Fruit fly (Drosophila melanogaster) whole organism, embryonic: Measurements from ENCODE around the gene Ilp4.

ENCODE experiments used
- Atf-2 ChIP-seq: fragments of 200-800 bp; sonication (Bioruptor generic); optimal IDR thresholded peaks from 2 replicates; lab custom pipeline; 2016; ENCODE audit warnings: missing biosample characterization, missing genetic modification characterization
- Atf3 ChIP-seq: fragments of 200-800 bp; sonication (Bioruptor generic); optimal IDR thresholded peaks from 3 replicates; lab custom pipeline; 2016; ENCODE audit warnings: missing biosample characterization, missing genetic modification characterization
- CG10462 ChIP-seq: fragments of 200-800 bp; sonication (Bioruptor generic); optimal IDR thresholded peaks from 2 replicates; lab custom pipeline; 2016; ENCODE audit warnings: missing biosample characterization, missing genetic modification characterization
- CG11504 ChIP-seq: fragments of 200-800 bp; sonication (Bioruptor generic); optimal IDR thresholded peaks from 3 replicates; lab custom pipeline; 2019; ENCODE audit warnings: missing biosample characterization, mild to moderate bottlenecking, missing genetic modification characterization, moderate library complexity
- CG11560 ChIP-seq: fragments of 200-800 bp; sonication (Bioruptor generic); IDR thresholded peaks from 3 replicates; pipeline ENCODE4 v1.3.6; 2022; ENCODE audit warnings: missing biosample characterization, missing genetic modification characterization
- CG12769 ChIP-seq: fragments of 200-800 bp; sonication (Bioruptor generic); optimal IDR thresholded peaks from 2 replicates; lab custom pipeline; 2019; ENCODE audit warnings: missing biosample characterization, mild to moderate bottlenecking, missing genetic modification characterization, moderate library complexity
- CG14441 ChIP-seq: fragments of 200-800 bp; sonication (Bioruptor generic); IDR thresholded peaks from 2 replicates; pipeline ENCODE4 v1.3.6; 2022; ENCODE audit warnings: missing biosample characterization, missing genetic modification characterization
- CG1529 ChIP-seq: fragments of 200-800 bp; sonication (Bioruptor generic); optimal IDR thresholded peaks from 3 replicates; lab custom pipeline; 2018; ENCODE audit warnings: missing biosample characterization, missing genetic modification characterization
- CG15479 ChIP-seq: fragments of 200-800 bp; sonication (Bioruptor generic); optimal IDR thresholded peaks from 3 replicates; lab custom pipeline; 2019; ENCODE audit warnings: missing biosample characterization, mild to moderate bottlenecking, missing genetic modification characterization, moderate library complexity
- CG15514 ChIP-seq: fragments of 200-800 bp; sonication (Bioruptor generic); optimal IDR thresholded peaks from 3 replicates; lab custom pipeline; 2017; ENCODE audit warnings: missing biosample characterization, missing genetic modification characterization, mild to moderate bottlenecking, moderate library complexity, missing genetic modification reagents
- CG15601 ChIP-seq: fragments of 200-800 bp; sonication (Bioruptor generic); optimal IDR thresholded peaks from 3 replicates; lab custom pipeline; 2019; ENCODE audit warnings: missing biosample characterization, mild to moderate bottlenecking, missing genetic modification characterization, moderate library complexity
- CG17385 ChIP-seq: fragments of 200-800 bp; sonication (Bioruptor generic); optimal IDR thresholded peaks from 3 replicates; lab custom pipeline; 2018; ENCODE audit warnings: missing biosample characterization, mild to moderate bottlenecking, missing genetic modification characterization
- CG1832 ChIP-seq: fragments of 200-800 bp; sonication (Bioruptor generic); optimal IDR thresholded peaks from 2 replicates; lab custom pipeline; 2017; ENCODE audit warnings: missing biosample characterization, mild to moderate bottlenecking, missing genetic modification characterization, inconsistent platforms
- CG18764 ChIP-seq: fragments of 200-800 bp; sonication (Bioruptor generic); optimal IDR thresholded peaks from 3 replicates; lab custom pipeline; 2016; ENCODE audit warnings: missing biosample characterization, missing genetic modification characterization
- CG2129 ChIP-seq: fragments of 200-800 bp; sonication (Bioruptor generic); IDR thresholded peaks from 2 replicates; pipeline ENCODE4 v1.3.6; 2022; ENCODE audit warnings: missing biosample characterization, missing genetic modification characterization; ENCODE audit not compliant: partially characterized antibody
- CG32767 ChIP-seq: fragments of 200-800 bp; sonication (Bioruptor generic); IDR thresholded peaks from 2 replicates; pipeline ENCODE4 v1.3.6; 2022; ENCODE audit warnings: missing biosample characterization, missing genetic modification characterization
- CG34376 ChIP-seq: fragments of 200-800 bp; sonication (Bioruptor generic); optimal IDR thresholded peaks from 2 replicates; lab custom pipeline; 2018; ENCODE audit warnings: missing biosample characterization, mild to moderate bottlenecking, missing genetic modification characterization
- CG43689 ChIP-seq: fragments of 200-800 bp; sonication (Bioruptor generic); IDR thresholded peaks from 2 replicates; pipeline ENCODE4 v1.3.6; 2022; ENCODE audit warnings: missing biosample characterization, missing genetic modification characterization
- CG6689 ChIP-seq: fragments of 200-800 bp; sonication (Bioruptor generic); IDR thresholded peaks from 2 replicates; pipeline ENCODE4 v1.3.6; 2022; ENCODE audit warnings: missing biosample characterization, missing genetic modification characterization
- CG7556 ChIP-seq: fragments of 200-800 bp; sonication (Bioruptor generic); optimal IDR thresholded peaks from 2 replicates; lab custom pipeline; 2017; ENCODE audit warnings: missing biosample characterization, mild to moderate bottlenecking, missing genetic modification characterization
- CG7839 ChIP-seq: fragments of 200-800 bp; sonication (Bioruptor generic); optimal IDR thresholded peaks from 3 replicates; lab custom pipeline; 2018; ENCODE audit warnings: missing biosample characterization, mild to moderate bottlenecking, missing genetic modification characterization, moderate library complexity
- CG9437 ChIP-seq: fragments of 200-800 bp; sonication (Bioruptor generic); optimal IDR thresholded peaks from 2 replicates; lab custom pipeline; 2018; ENCODE audit warnings: missing biosample characterization, mild to moderate bottlenecking, missing genetic modification characterization
- CG9932 ChIP-seq: fragments of 200-800 bp; sonication (Bioruptor generic); IDR thresholded peaks from 2 replicates; pipeline ENCODE4 v1.3.6; 2022; ENCODE audit warnings: missing biosample characterization, missing genetic modification characterization
- CrebB ChIP-seq: fragments of 200-800 bp; sonication (Bioruptor generic); optimal IDR thresholded peaks from 3 replicates; lab custom pipeline; 2018; ENCODE audit warnings: missing biosample characterization, mild to moderate bottlenecking, missing genetic modification characterization
- D19B ChIP-seq: fragments of 200-800 bp; sonication (Bioruptor generic); optimal IDR thresholded peaks from 2 replicates; lab custom pipeline; 2017; ENCODE audit warnings: missing biosample characterization, mild to moderate bottlenecking, missing genetic modification characterization
- Dad ChIP-seq: fragments of 200-800 bp; sonication (Bioruptor generic); optimal IDR thresholded peaks from 3 replicates; lab custom pipeline; 2016; ENCODE audit warnings: missing biosample characterization, missing genetic modification characterization
- Doc3 ChIP-seq: fragments of 200-800 bp; sonication (Bioruptor generic); IDR thresholded peaks from 3 replicates; pipeline ENCODE4 v1.3.6; 2022; ENCODE audit warnings: missing biosample characterization, missing genetic modification characterization; ENCODE audit not compliant: partially characterized antibody
- E2f2 ChIP-seq: fragments of 200-800 bp; sonication (Bioruptor generic); IDR thresholded peaks from 2 replicates; pipeline ENCODE4 v1.3.6; 2022; ENCODE audit warnings: missing biosample characterization, missing genetic modification characterization
- Gug ChIP-seq: fragments of 200-800 bp; sonication (Bioruptor generic); IDR thresholded peaks from 4 replicates; pipeline ENCODE4 v1.3.6; 2022; ENCODE audit warnings: missing biosample characterization, missing genetic modification characterization
- Hmx ChIP-seq: fragments of 200-800 bp; sonication (Bioruptor generic); optimal IDR thresholded peaks from 2 replicates; lab custom pipeline; 2016; ENCODE audit warnings: missing biosample characterization, missing genetic modification characterization
- Hr51 ChIP-seq, 2 experiments: fragments of 200-800 bp; sonication (Bioruptor generic); optimal IDR thresholded peaks; 2 replicates in 1 of 2; 3 replicates in 1 of 2; lab custom pipeline; 2016 to 2018; ENCODE audit warnings: missing biosample characterization in 2 of 2, missing genetic modification characterization in 2 of 2, mild to moderate bottlenecking in 1 of 2, moderate library complexity in 1 of 2
- Mes4 ChIP-seq: fragments of 200-800 bp; sonication (Bioruptor generic); optimal IDR thresholded peaks from 2 replicates; lab custom pipeline; 2016; ENCODE audit warnings: missing biosample characterization, missing genetic modification characterization
- NK7.1 ChIP-seq: fragments of 200-800 bp; sonication (Bioruptor generic); optimal IDR thresholded peaks from 3 replicates; lab custom pipeline; 2016; ENCODE audit warnings: missing biosample characterization, missing genetic modification characterization
- Xbp1 ChIP-seq: fragments of 200-800 bp; sonication (Bioruptor generic); optimal IDR thresholded peaks from 3 replicates; lab custom pipeline; 2016; ENCODE audit warnings: missing biosample characterization, mild to moderate bottlenecking, missing genetic modification characterization
- ab ChIP-seq: fragments of 200-800 bp; sonication (Bioruptor generic); optimal IDR thresholded peaks from 2 replicates; lab custom pipeline; 2016; ENCODE audit warnings: missing biosample characterization, missing genetic modification characterization
- ara ChIP-seq: fragments of 200-800 bp; sonication (Bioruptor generic); IDR thresholded peaks from 2 replicates; pipeline ENCODE4 v1.3.6; 2022; ENCODE audit warnings: missing biosample characterization, missing genetic modification characterization
- ase ChIP-seq: fragments of 200-800 bp; sonication (Bioruptor generic); IDR thresholded peaks from 3 replicates; pipeline ENCODE4 v1.3.6; 2022; ENCODE audit warnings: missing biosample characterization, missing genetic modification characterization
- crc ChIP-seq: fragments of 200-800 bp; sonication (Bioruptor generic); optimal IDR thresholded peaks from 2 replicates; lab custom pipeline; 2016; ENCODE audit warnings: missing biosample characterization, missing genetic modification characterization
- crol ChIP-seq: fragments of 200-800 bp; sonication (Bioruptor generic); IDR thresholded peaks from 2 replicates; pipeline ENCODE4 v1.3.6; 2022; ENCODE audit warnings: missing biosample characterization, missing genetic modification characterization
- dmrt99B ChIP-seq: fragments of 200-800 bp; sonication (Bioruptor generic); optimal IDR thresholded peaks from 2 replicates; lab custom pipeline; 2018; ENCODE audit warnings: missing biosample characterization, mild to moderate bottlenecking, missing genetic modification characterization, moderate library complexity
- gem ChIP-seq: fragments of 200-800 bp; sonication (Bioruptor generic); optimal IDR thresholded peaks from 2 replicates; lab custom pipeline; 2019; ENCODE audit warnings: missing biosample characterization, mild to moderate bottlenecking, missing genetic modification characterization, moderate library complexity
- hbn ChIP-seq: fragments of 200-800 bp; sonication (Bioruptor generic); IDR thresholded peaks from 2 replicates; pipeline ENCODE4 v1.3.6; 2022; ENCODE audit warnings: missing biosample characterization, missing genetic modification characterization; ENCODE audit not compliant: partially characterized antibody
- jigr1 ChIP-seq: fragments of 200-800 bp; sonication (Bioruptor generic); IDR thresholded peaks from 3 replicates; pipeline ENCODE4 v1.3.6; 2022; ENCODE audit warnings: missing biosample characterization, missing genetic modification characterization
- psq ChIP-seq: fragments of 200-800 bp; sonication (Bioruptor generic); optimal IDR thresholded peaks from 2 replicates; lab custom pipeline; 2017; ENCODE audit warnings: missing biosample characterization, missing genetic modification characterization
- sim ChIP-seq: fragments of 200-800 bp; sonication (Bioruptor generic); IDR thresholded peaks from 2 replicates; pipeline ENCODE4 v1.3.6; 2022; ENCODE audit warnings: missing biosample characterization, missing genetic modification characterization
- sima ChIP-seq: fragments of 200-800 bp; sonication (Bioruptor generic); optimal IDR thresholded peaks from 2 replicates; lab custom pipeline; 2016; ENCODE audit warnings: missing biosample characterization, missing genetic modification characterization
- slou ChIP-seq: fragments of 200-800 bp; sonication (Bioruptor generic); optimal IDR thresholded peaks from 3 replicates; lab custom pipeline; 2016; ENCODE audit warnings: missing biosample characterization, missing genetic modification characterization
- tap ChIP-seq: fragments of 200-800 bp; optimal IDR thresholded peaks from 3 replicates; lab custom pipeline; 2019; ENCODE audit warnings: missing biosample characterization, mild to moderate bottlenecking, missing genetic modification characterization, moderate library complexity
- tll ChIP-seq, 2 experiments: fragments of 200-800 bp in 1 of 2; fragments of >200 bp in 1 of 2; sonication (Bioruptor generic) in 1 of 2; optimal IDR thresholded peaks; 2 replicates each; lab custom pipeline; 2017 to 2019; ENCODE audit warnings: missing biosample characterization in 2 of 2, missing genetic modification characterization in 2 of 2, mild to moderate bottlenecking in 1 of 2, moderate library complexity in 1 of 2
- z ChIP-seq: fragments of 200-800 bp; sonication (Bioruptor generic); IDR thresholded peaks from 3 replicates; pipeline ENCODE4 v1.3.6; 2022; ENCODE audit warnings: missing biosample characterization, missing genetic modification characterization

Ilp4 gene

dm6 chr3L:9764915-9765709 lies 39.0 kb downstream of the Ilp4 start (continued):
- TF ChIP-seq CG1529 (GFP tag; lab: Kevin White, UChicago) (no peak), Atf-2 (GFP tag; lab: Kevin White, UChicago) (no peak), crc (no peak), CG15514 (GFP tag; lab: Kevin White, UChicago) (no peak), Dad (GFP tag; lab: Kevin White, UChicago) (no peak), CG14441 (GFP tag; lab: Robert Waterston, UW) (no peak), CrebB (tag; lab: Kevin White, UChicago) (no peak), CG6689 (GFP tag; lab: Robert Waterston, UW) (no peak), CG11504 (tag; lab: Kevin White, UChicago) (peak; percentile 31), jigr1 (GFP tag; lab: Robert Waterston, UW) (no peak), CG9437 (GFP tag; lab: Kevin White, UChicago) (no peak), CG9932 (0 out of 2 replicates have a peak, but pooled peaks have one; percentile 26), psq (GFP tag; lab: Kevin White, UChicago) (no peak), crol (GFP tag; lab: Robert Waterston, UW) (peak; percentile 69), CG10462 (no peak), CG12769 (tag; lab: Kevin White, UChicago) (no peak), Hr51 (GFP tag; optimal IDR thresholded peaks at IDR 0.05; lab: Kevin White, UChicago) (peak in 1 of 2 experiments; percentile 27), CG34376 (GFP tag; lab: Kevin White, UChicago) (no peak), CG1832 (GFP tag; lab: Kevin White, UChicago) (no peak), ara (no peak), CG2129 (GFP tag; lab: Robert Waterston, UW) (no peak), Gug (GFP tag; lab: Robert Waterston, UW) (no peak), CG18764 (GFP tag; lab: Kevin White, UChicago) (no peak), slou (GFP tag; lab: Kevin White, UChicago) (no peak), gem (tag; lab: Kevin White, UChicago) (peak; percentile 14), CG15601 (tag; lab: Kevin White, UChicago) (no peak), ase (GFP tag; lab: Robert Waterston, UW) (no peak), E2f2 (no peak), sim (GFP tag; lab: Robert Waterston, UW) (no peak), CG7556 (GFP tag; lab: Kevin White, UChicago) (no peak), Hmx (GFP tag; lab: Kevin White, UChicago) (no peak), ab (GFP tag; lab: Kevin White, UChicago) (no peak), NK7.1 (GFP tag; lab: Kevin White, UChicago) (no peak), z (no peak), Mes4 (no peak), Xbp1 (no peak), sima (GFP tag; lab: Kevin White, UChicago) (no peak), CG43689 (GFP tag; lab: Robert Waterston, UW) (no peak), CG11560 (tag; lab: Robert Waterston, UW) (no peak), tap (tag; lab: Kevin White, UChicago) (no peak), CG15479 (no peak), CG7839 (tag; lab: Kevin White, UChicago) (peak; percentile 12), dmrt99B (tag; lab: Kevin White, UChicago) (peak; percentile 8), D19B (GFP tag; lab: Kevin White, UChicago) (no peak), tll (GFP tag; optimal IDR thresholded peaks at IDR 0.05; lab: Kevin White, UChicago) (no peak), hbn (GFP tag; lab: Robert Waterston, UW) (no peak), Doc3 (GFP tag; lab: Robert Waterston, UW) (no peak), Atf3 (GFP tag; lab: Kevin White, UChicago) (no peak), CG32767 (GFP tag; lab: Robert Waterston, UW) (no peak), CG17385 (GFP tag; lab: Kevin White, UChicago) (no peak)
